Fruit fly (Drosophila melanogaster) whole organism, embryonic: ENCODE measurements around the gene RluA-1.

Experiments
- CG11398 ChIP-seq: fragments of 200-800 bp; sonication (Bioruptor generic); optimal IDR thresholded peaks from 2 replicates; lab custom pipeline; 2016; ENCODE audit warnings: missing biosample characterization, missing genetic modification characterization
- CG12744 ChIP-seq: fragments of 200-800 bp; sonication (Bioruptor generic); optimal IDR thresholded peaks from 2 replicates; lab custom pipeline; 2016; ENCODE audit warnings: missing biosample characterization, missing genetic modification characterization
- CG12769 ChIP-seq: fragments of 200-800 bp; sonication (Bioruptor generic); optimal IDR thresholded peaks from 2 replicates; lab custom pipeline; 2019; ENCODE audit warnings: missing biosample characterization, mild to moderate bottlenecking, missing genetic modification characterization, moderate library complexity
- CG15011 ChIP-seq: fragments of 200-800 bp; sonication (Bioruptor generic); optimal IDR thresholded peaks from 3 replicates; lab custom pipeline; 2018; ENCODE audit warnings: missing biosample characterization, mild to moderate bottlenecking, missing genetic modification characterization
- CG16863 ChIP-seq: fragments of 200-800 bp; sonication (Bioruptor generic); optimal IDR thresholded peaks from 3 replicates; lab custom pipeline; 2016; ENCODE audit warnings: missing biosample characterization, missing genetic modification characterization
- CG17802 ChIP-seq: fragments of 200-800 bp; sonication (Bioruptor generic); optimal IDR thresholded peaks from 2 replicates; lab custom pipeline; 2018; ENCODE audit warnings: missing biosample characterization, mild to moderate bottlenecking, missing genetic modification characterization, moderate library complexity
- CG2678 ChIP-seq: fragments of 200-800 bp; sonication (Bioruptor generic); optimal IDR thresholded peaks from 3 replicates; lab custom pipeline; 2019; ENCODE audit warnings: missing biosample characterization, mild to moderate bottlenecking, missing genetic modification characterization, moderate library complexity
- CG34376 ChIP-seq: fragments of 200-800 bp; sonication (Bioruptor generic); optimal IDR thresholded peaks from 2 replicates; lab custom pipeline; 2018; ENCODE audit warnings: missing biosample characterization, mild to moderate bottlenecking, missing genetic modification characterization
- CG3726 ChIP-seq: fragments of 200-800 bp; sonication (Bioruptor generic); IDR thresholded peaks from 3 replicates; pipeline ENCODE4, ENCODE4 v1.3.6; 2022; ENCODE audit warnings: missing biosample characterization, missing genetic modification characterization
- CG43689 ChIP-seq: fragments of 200-800 bp; sonication (Bioruptor generic); IDR thresholded peaks from 2 replicates; pipeline ENCODE4 v1.3.6; 2022; ENCODE audit warnings: missing biosample characterization, missing genetic modification characterization
- CG6254 ChIP-seq: fragments of 200-800 bp; sonication (Bioruptor generic); optimal IDR thresholded peaks from 3 replicates; lab custom pipeline; 2017; ENCODE audit warnings: mild to moderate bottlenecking, missing biosample characterization, missing genetic modification reagents, missing genetic modification characterization
- CG6791 ChIP-seq: fragments of 200-800 bp; sonication (Bioruptor generic); IDR thresholded peaks from 3 replicates; pipeline ENCODE4 v1.3.6; 2022; ENCODE audit warnings: missing biosample characterization, missing genetic modification characterization; ENCODE audit not compliant: partially characterized antibody
- CG6854 ChIP-seq: fragments of 200-800 bp; sonication (Bioruptor generic); optimal IDR thresholded peaks from 3 replicates; lab custom pipeline; 2017; ENCODE audit warnings: missing biosample characterization, mild to moderate bottlenecking, missing genetic modification characterization
- CG7372 ChIP-seq: fragments of 200-800 bp; sonication (Bioruptor generic); IDR thresholded peaks from 2 replicates; pipeline ENCODE4 v1.3.6; 2022; ENCODE audit warnings: missing biosample characterization, missing genetic modification characterization
- CG7786 ChIP-seq: fragments of 200-800 bp; sonication (Bioruptor generic); optimal IDR thresholded peaks from 2 replicates; lab custom pipeline; 2016; ENCODE audit warnings: missing biosample characterization, missing genetic modification characterization
- D19B ChIP-seq: fragments of 200-800 bp; sonication (Bioruptor generic); optimal IDR thresholded peaks from 2 replicates; lab custom pipeline; 2017; ENCODE audit warnings: missing biosample characterization, mild to moderate bottlenecking, missing genetic modification characterization
- Dad ChIP-seq: fragments of 200-800 bp; sonication (Bioruptor generic); optimal IDR thresholded peaks from 3 replicates; lab custom pipeline; 2016; ENCODE audit warnings: missing biosample characterization, missing genetic modification characterization
- Gug ChIP-seq: fragments of 200-800 bp; sonication (Bioruptor generic); IDR thresholded peaks from 4 replicates; pipeline ENCODE4 v1.3.6; 2022; ENCODE audit warnings: missing biosample characterization, missing genetic modification characterization
- H15 ChIP-seq: fragments of 200-800 bp; sonication (Bioruptor generic); IDR thresholded peaks from 3 replicates; pipeline ENCODE4 v1.3.6; 2022; ENCODE audit warnings: missing biosample characterization, missing genetic modification characterization
- Med ChIP-seq: fragments of 200-800 bp; sonication (Bioruptor generic); peaks from one replicate; lab custom pipeline; 2016; ENCODE audit warnings: missing biosample characterization, missing genetic modification characterization, mild to moderate bottlenecking, inconsistent platforms, moderate library complexity
- Meics ChIP-seq: fragments of 200-800 bp; sonication (Bioruptor generic); optimal IDR thresholded peaks from 2 replicates; lab custom pipeline; 2017; ENCODE audit warnings: missing biosample characterization, mild to moderate bottlenecking, missing genetic modification characterization
- Mrtf ChIP-seq: fragments of 200-800 bp; sonication (Bioruptor generic); IDR thresholded peaks from 3 replicates; pipeline ENCODE4 v1.3.6; 2022; ENCODE audit warnings: missing biosample characterization, missing genetic modification characterization
- Oaz ChIP-seq: fragments of 200-800 bp; sonication (Bioruptor generic); IDR thresholded peaks from 2 replicates; pipeline ENCODE4 v1.3.6; 2022; ENCODE audit warnings: missing biosample characterization, missing genetic modification characterization
- Oli ChIP-seq: fragments of 200-800 bp; sonication (Bioruptor generic); optimal IDR thresholded peaks from 2 replicates; lab custom pipeline; 2018; ENCODE audit warnings: missing biosample characterization, mild to moderate bottlenecking, missing genetic modification characterization, moderate library complexity
- Pdp1 ChIP-seq, 2 experiments: fragments of 200-800 bp; sonication (Bioruptor generic); optimal IDR thresholded peaks; 3 replicates each; lab custom pipeline; 2016; ENCODE audit warnings: missing biosample characterization in 2 of 2, missing genetic modification characterization in 2 of 2, mild to moderate bottlenecking in 1 of 2, moderate library complexity in 1 of 2
- Ptx1 ChIP-seq: fragments of 200-800 bp; sonication (Bioruptor generic); IDR thresholded peaks from 2 replicates; pipeline ENCODE4 v1.3.6; 2022; ENCODE audit warnings: missing biosample characterization, missing genetic modification characterization
- Taf1 ChIP-seq: fragments of 200-800 bp; sonication (Bioruptor generic); IDR thresholded peaks from 2 replicates; pipeline ENCODE4 v1.3.6; 2022; ENCODE audit warnings: missing biosample characterization, missing genetic modification characterization
- aop ChIP-seq: fragments of 200-800 bp; sonication (Bioruptor generic); IDR thresholded peaks from 2 replicates; pipeline ENCODE4 v1.3.6; 2022; ENCODE audit warnings: missing biosample characterization, missing genetic modification characterization
- bab2 ChIP-seq: fragments of 200-800 bp; sonication (Bioruptor generic); optimal IDR thresholded peaks from 2 replicates; lab custom pipeline; 2016; ENCODE audit warnings: missing biosample characterization, missing genetic modification characterization
- cad ChIP-seq: fragments of >200 bp; optimal IDR thresholded peaks from 2 replicates; lab custom pipeline; 2017; ENCODE audit warnings: missing biosample characterization, missing genetic modification characterization
- cas ChIP-seq: fragments of 200-800 bp; sonication (Bioruptor generic); IDR thresholded peaks from 2 replicates; pipeline ENCODE4 v1.3.6; 2022; ENCODE audit warnings: missing biosample characterization, missing genetic modification characterization
- fd64A ChIP-seq: fragments of 200-800 bp; sonication (Bioruptor generic); optimal IDR thresholded peaks from 3 replicates; lab custom pipeline; 2018; ENCODE audit warnings: missing biosample characterization, mild to moderate bottlenecking, missing genetic modification characterization
- gfzf ChIP-seq: fragments of 200-800 bp; sonication (Bioruptor generic); optimal IDR thresholded peaks from 2 replicates; lab custom pipeline; 2016; ENCODE audit warnings: missing biosample characterization, mild to moderate bottlenecking, missing genetic modification characterization, moderate library complexity
- ind ChIP-seq: fragments of 200-800 bp; sonication (Bioruptor generic); optimal IDR thresholded peaks from 3 replicates; lab custom pipeline; 2016; ENCODE audit warnings: missing biosample characterization, missing genetic modification characterization
- ken ChIP-seq: fragments of 200-800 bp; sonication (Bioruptor generic); IDR thresholded peaks from 3 replicates; pipeline ENCODE4 v1.3.6; 2022; ENCODE audit warnings: missing biosample characterization, missing genetic modification characterization
- lab ChIP-seq: fragments of 200-800 bp; sonication (Bioruptor generic); optimal IDR thresholded peaks from 3 replicates; lab custom pipeline; 2017; ENCODE audit warnings: missing biosample characterization, missing genetic modification characterization, mild to moderate bottlenecking, moderate library complexity, missing genetic modification reagents
- lola ChIP-seq, 3 experiments: fragments of >200 bp in 2 of 3; fragments of 200-800 bp in 1 of 3; sonication (Bioruptor generic) in 1 of 3; optimal IDR thresholded peaks; 2 replicates each; lab custom pipeline; 2017 to 2019; ENCODE audit warnings: missing biosample characterization in 3 of 3, missing genetic modification characterization in 3 of 3, mild to moderate bottlenecking in 1 of 3, moderate library complexity in 1 of 3
- luna ChIP-seq: fragments of 200-800 bp; sonication (Bioruptor generic); optimal IDR thresholded peaks from 2 replicates; lab custom pipeline; 2016; ENCODE audit warnings: missing biosample characterization, missing genetic modification characterization
- mld ChIP-seq: fragments of 200-800 bp; sonication (Bioruptor generic); IDR thresholded peaks from 3 replicates; pipeline ENCODE4 v1.3.6; 2022; ENCODE audit warnings: missing biosample characterization, missing genetic modification characterization; ENCODE audit not compliant: partially characterized antibody
- psq ChIP-seq: fragments of 200-800 bp; sonication (Bioruptor generic); optimal IDR thresholded peaks from 2 replicates; lab custom pipeline; 2017; ENCODE audit warnings: missing biosample characterization, missing genetic modification characterization
- repo ChIP-seq: fragments of 200-800 bp; sonication (Bioruptor generic); optimal IDR thresholded peaks from 2 replicates; lab custom pipeline; 2016; ENCODE audit warnings: missing biosample characterization, missing genetic modification characterization
- row ChIP-seq: fragments of 200-800 bp; sonication (Bioruptor generic); IDR thresholded peaks from 3 replicates; pipeline ENCODE4 v1.3.6; 2022; ENCODE audit warnings: missing biosample characterization, missing genetic modification characterization
- sr ChIP-seq: fragments of 200-800 bp; sonication (Bioruptor generic); IDR thresholded peaks from 3 replicates; pipeline ENCODE4 v1.3.6; 2022; ENCODE audit warnings: missing biosample characterization, missing genetic modification characterization
- tll ChIP-seq, 2 experiments: fragments of 200-800 bp in 1 of 2; fragments of >200 bp in 1 of 2; sonication (Bioruptor generic) in 1 of 2; optimal IDR thresholded peaks; 2 replicates each; lab custom pipeline; 2017 to 2019; ENCODE audit warnings: missing biosample characterization in 2 of 2, missing genetic modification characterization in 2 of 2, mild to moderate bottlenecking in 1 of 2, moderate library complexity in 1 of 2
- tup ChIP-seq: fragments of 200-800 bp; sonication (Bioruptor generic); optimal IDR thresholded peaks from 2 replicates; lab custom pipeline; 2016; ENCODE audit warnings: missing biosample characterization, mild to moderate bottlenecking, missing genetic modification characterization, moderate library complexity
- twi ChIP-seq: fragments of 200-800 bp; optimal IDR thresholded peaks from 2 replicates; lab custom pipeline; 2019; ENCODE audit warnings: missing biosample characterization, mild to moderate bottlenecking, missing genetic modification characterization, moderate library complexity
- unpg ChIP-seq: fragments of 200-800 bp; sonication (Bioruptor generic); optimal IDR thresholded peaks from 3 replicates; lab custom pipeline; 2018; ENCODE audit warnings: missing biosample characterization, mild to moderate bottlenecking, missing genetic modification characterization, moderate library complexity
- vvl ChIP-seq: fragments of 200-800 bp; sonication (Bioruptor generic); IDR thresholded peaks from 2 replicates; pipeline ENCODE4 v1.3.6; 2022; ENCODE audit warnings: missing biosample characterization, missing genetic modification characterization
- wor ChIP-seq: fragments of 200-800 bp; sonication (Bioruptor generic); IDR thresholded peaks from 2 replicates; pipeline ENCODE4 v1.3.6; 2022; ENCODE audit warnings: missing biosample characterization, missing genetic modification characterization
- z ChIP-seq: fragments of 200-800 bp; sonication (Bioruptor generic); IDR thresholded peaks from 3 replicates; pipeline ENCODE4 v1.3.6; 2022; ENCODE audit warnings: missing biosample characterization, missing genetic modification characterization

Gene RluA-1

dm6 chr2L:10474268-10474678 lies at the start of gene RluA-1 (continued):
- peak; percentile 99 for TF ChIP-seq Mrtf (GFP tag; lab: Robert Waterston, UW)
- TF ChIP-seq cad (GFP tag; lab: Kevin White, UChicago) = no peak
- TF ChIP-seq sr (GFP tag; lab: Robert Waterston, UW) = peak; percentile 91
- peak; percentile 94 for TF ChIP-seq CG17802 (tag; lab: Kevin White, UChicago)
- TF ChIP-seq CG11398 (GFP tag; lab: Kevin White, UChicago) = peak; percentile 87
- TF ChIP-seq CG6254 (GFP tag; lab: Kevin White, UChicago) = peak; percentile 98
- TF ChIP-seq tup = peak; percentile 97
- peak; percentile 97 for TF ChIP-seq Oaz
- TF ChIP-seq Taf1 (GFP tag; lab: Robert Waterston, UW) = peak; percentile 93
- TF ChIP-seq CG16863 (GFP tag; lab: Kevin White, UChicago) = peak; percentile 91
- TF ChIP-seq Gug = peak; percentile 98
- peak; percentile 94 for TF ChIP-seq cas (GFP tag; lab: Robert Waterston, UW)
- TF ChIP-seq ken (GFP tag; lab: Robert Waterston, UW) = peak; percentile 99
- peak; percentile 98 for TF ChIP-seq CG12769 (tag; lab: Kevin White, UChicago)
- TF ChIP-seq Ptx1 (GFP tag; lab: Robert Waterston, UW) = peak; percentile 99
- TF ChIP-seq lola (GFP tag; optimal IDR thresholded peaks at IDR 0.05; lab: Kevin White, UChicago) = peak in 1 of 3 experiments; percentile 99
- peak; percentile 96 for TF ChIP-seq bab2
- TF ChIP-seq twi (tag; lab: Kevin White, UChicago) = peak; percentile 99
- peak; percentile 98 for TF ChIP-seq fd64A
- TF ChIP-seq CG3726 (GFP tag; lab: Robert Waterston, UW) = peak; percentile 97
- TF ChIP-seq unpg (GFP tag; lab: Kevin White, UChicago) = peak; percentile 100
- peak; percentile 86 for TF ChIP-seq z
- peak; percentile 99 for TF ChIP-seq row (GFP tag; lab: Robert Waterston, UW)
- peak; percentile 97 for TF ChIP-seq CG34376 (GFP tag; lab: Kevin White, UChicago)
- peak in 1 of 2 experiments; percentile 85 for TF ChIP-seq tll (GFP tag; optimal IDR thresholded peaks at IDR 0.05; lab: Kevin White, UChicago)
- TF ChIP-seq luna = no peak
- peak; percentile 99 for TF ChIP-seq Meics (GFP tag; lab: Kevin White, UChicago)
- TF ChIP-seq CG6854 = peak; percentile 98
- TF ChIP-seq wor (GFP tag; lab: Robert Waterston, UW) = peak; percentile 99
- peak; percentile 95 for TF ChIP-seq D19B
- TF ChIP-seq aop (GFP tag; lab: Robert Waterston, UW) = peak; percentile 90
- peak; percentile 98 for TF ChIP-seq CG7372 (GFP tag; lab: Robert Waterston, UW)
- peak; percentile 99 for TF ChIP-seq H15
- TF ChIP-seq CG6791 (GFP tag; lab: Robert Waterston, UW) = 0 out of 3 replicates have a peak, but pooled peaks have one; percentile 20
- TF ChIP-seq Pdp1 (GFP tag; optimal IDR thresholded peaks at IDR 0.05; lab: Kevin White, UChicago) = peak; percentile 95 to 96
- TF ChIP-seq Med = peak; percentile 99
- TF ChIP-seq CG12744 (GFP tag; lab: Kevin White, UChicago) = peak; percentile 93
- peak; percentile 75 for TF ChIP-seq repo (GFP tag; lab: Kevin White, UChicago)
- peak; percentile 100 for TF ChIP-seq CG2678 (tag; lab: Kevin White, UChicago)
- TF ChIP-seq CG7786 (GFP tag; lab: Kevin White, UChicago) = peak; percentile 87
- TF ChIP-seq CG43689 (GFP tag; lab: Robert Waterston, UW) = peak; percentile 97
- peak; percentile 100 for TF ChIP-seq vvl (GFP tag; lab: Robert Waterston, UW)
- TF ChIP-seq psq (GFP tag; lab: Kevin White, UChicago) = peak; percentile 96
- peak; percentile 98 for TF ChIP-seq CG15011 (GFP tag; lab: Kevin White, UChicago)
- peak; percentile 4 for TF ChIP-seq gfzf (GFP tag; lab: Kevin White, UChicago)
- peak; percentile 99 for TF ChIP-seq lab (GFP tag; lab: Kevin White, UChicago)
- TF ChIP-seq Dad (GFP tag; lab: Kevin White, UChicago) = peak; percentile 97
- peak; percentile 100 for TF ChIP-seq Oli (tag; lab: Kevin White, UChicago)
- peak; percentile 99 for TF ChIP-seq ind (GFP tag; lab: Kevin White, UChicago)
- 0 out of 3 replicates have a peak, but pooled peaks have one; percentile 44 for TF ChIP-seq mld
